Worm (Caenorhabditis elegans) whole organism, L2 larva: ENCODE data around the gene mdt-17.
"Not testable (repeated sequence)": the region's sequence is repeated elsewhere in the genome, so short reads cannot be mapped to it uniquely, and the experiment has no call there.

Source experiments
- C34F6.9 ChIP-seq: fragments of 150-350 bp; optimal IDR thresholded peaks from 2 replicates; lab custom pipeline; 2014; ENCODE audit warnings: missing biosample characterization, missing genetic modification characterization
- F13H6.1 ChIP-seq: sonication (generic microtip); optimal IDR thresholded peaks from 2 replicates; lab custom pipeline; 2016; ENCODE audit warnings: missing genetic modification characterization, missing compliant biosample characterization
- ZK546.5 ChIP-seq: sonication (generic microtip); optimal IDR thresholded peaks from 2 replicates; lab custom pipeline; 2017; ENCODE audit warnings: missing biosample characterization, missing genetic modification characterization
- alr-1 ChIP-seq: fragments of 150-350 bp; optimal IDR thresholded peaks from 2 replicates; lab custom pipeline; 2014; ENCODE audit warnings: missing biosample characterization, missing genetic modification characterization
- aly-2 ChIP-seq: fragments of 150-350 bp; optimal IDR thresholded peaks from 2 replicates; lab custom pipeline; 2014; ENCODE audit warnings: missing biosample characterization, missing genetic modification characterization
- blmp-1 ChIP-seq: sonication (generic microtip); optimal IDR thresholded peaks from 2 replicates; lab custom pipeline; 2017; ENCODE audit warnings: missing genetic modification characterization, mild to moderate bottlenecking, missing compliant biosample characterization, antibody characterized with exemption, moderate library complexity; ENCODE audit not compliant: insufficient read depth
- ceh-82 ChIP-seq: fragments of 150-350 bp; optimal IDR thresholded peaks from 2 replicates; lab custom pipeline; 2014; ENCODE audit warnings: missing biosample characterization, missing genetic modification characterization
- crh-2 ChIP-seq: sonication (generic microtip); optimal IDR thresholded peaks from 2 replicates; lab custom pipeline; 2017; ENCODE audit warnings: missing biosample characterization, missing genetic modification characterization
- elt-1 ChIP-seq: fragments of 150-350 bp; optimal IDR thresholded peaks from 2 replicates; lab custom pipeline; 2014; ENCODE audit warnings: missing biosample characterization, missing genetic modification characterization
- elt-3 ChIP-seq: sonication (generic microtip); optimal IDR thresholded peaks from 2 replicates; lab custom pipeline; 2017; ENCODE audit warnings: missing biosample characterization, missing genetic modification characterization
- fos-1 ChIP-seq: fragments of 150-350 bp; optimal IDR thresholded peaks from 2 replicates; lab custom pipeline; 2014; ENCODE audit warnings: missing biosample characterization, missing genetic modification characterization
- gmeb-1 ChIP-seq: fragments of 150-350 bp; optimal IDR thresholded peaks from 2 replicates; lab custom pipeline; 2014; ENCODE audit warnings: missing biosample characterization, missing genetic modification characterization
- lin-11 ChIP-seq: fragments of 150-350 bp; sonication (generic microtip); optimal IDR thresholded peaks from 2 replicates; lab custom pipeline; 2014; ENCODE audit warnings: missing biosample characterization, missing genetic modification characterization, inconsistent platforms, mixed read lengths
- lin-13 ChIP-seq: fragments of 150-350 bp; optimal IDR thresholded peaks from 2 replicates; lab custom pipeline; 2014; ENCODE audit warnings: missing biosample characterization, missing genetic modification reagents, missing genetic modification characterization
- lin-39 ChIP-seq: fragments of 150-350 bp; optimal IDR thresholded peaks from 2 replicates; lab custom pipeline; 2014; ENCODE audit warnings: missing biosample characterization, missing genetic modification reagents, missing genetic modification characterization
- lsy-2 ChIP-seq, 2 experiments: fragments of 150-350 bp in 1 of 2; sonication (generic microtip) in 1 of 2; optimal IDR thresholded peaks; 2 replicates each; lab custom pipeline; 2014 to 2017; ENCODE audit warnings: missing biosample characterization in 2 of 2, missing genetic modification characterization in 2 of 2
- mbf-1 ChIP-seq: sonication (generic microtip); optimal IDR thresholded peaks from 2 replicates; lab custom pipeline; 2017; ENCODE audit warnings: missing biosample characterization, missing genetic modification characterization
- mdl-1 ChIP-seq, 2 experiments: fragments of 150-350 bp in 1 of 2; sonication (generic microtip) in 1 of 2; optimal IDR thresholded peaks; 2 replicates each; lab custom pipeline; 2017; ENCODE audit warnings: missing biosample characterization in 2 of 2, missing genetic modification characterization in 2 of 2
- nhr-11 ChIP-seq: fragments of 150-350 bp; optimal IDR thresholded peaks from 2 replicates; lab custom pipeline; 2014; ENCODE audit warnings: missing biosample characterization, missing genetic modification characterization
- nhr-12 ChIP-seq: fragments of 150-350 bp; optimal IDR thresholded peaks from 2 replicates; lab custom pipeline; 2014; ENCODE audit warnings: missing biosample characterization, missing genetic modification characterization
- nhr-129 ChIP-seq: fragments of 150-350 bp; optimal IDR thresholded peaks from 2 replicates; lab custom pipeline; 2014; ENCODE audit warnings: missing biosample characterization, missing genetic modification characterization
- nhr-23 ChIP-seq: fragments of 150-350 bp; optimal IDR thresholded peaks from 2 replicates; lab custom pipeline; 2014; ENCODE audit warnings: missing biosample characterization, missing genetic modification reagents, missing genetic modification characterization
- nhr-25 ChIP-seq: fragments of 150-350 bp; sonication (generic microtip); optimal IDR thresholded peaks from 3 replicates; lab custom pipeline; 2014; ENCODE audit warnings: missing biosample characterization, missing genetic modification characterization
- nhr-6 ChIP-seq: fragments of 150-350 bp; optimal IDR thresholded peaks from 2 replicates; lab custom pipeline; 2014; ENCODE audit warnings: missing biosample characterization, missing genetic modification characterization
- nhr-77 ChIP-seq: fragments of 150-350 bp; optimal IDR thresholded peaks from 2 replicates; lab custom pipeline; 2014; ENCODE audit warnings: missing biosample characterization, missing genetic modification characterization
- peb-1 ChIP-seq: fragments of 150-350 bp; optimal IDR thresholded peaks from 2 replicates; lab custom pipeline; 2014; ENCODE audit warnings: missing biosample characterization, missing genetic modification characterization
- sem-4 ChIP-seq: fragments of 150-350 bp; optimal IDR thresholded peaks from 2 replicates; lab custom pipeline; 2014; ENCODE audit warnings: missing biosample characterization, missing genetic modification reagents, missing genetic modification characterization
- skn-1 ChIP-seq: sonication (generic microtip); optimal IDR thresholded peaks from 2 replicates; lab custom pipeline; 2017; ENCODE audit warnings: missing biosample characterization, missing genetic modification characterization
- sma-9 ChIP-seq, 2 experiments: fragments of 150-350 bp in 1 of 2; sonication (generic microtip) in 1 of 2; optimal IDR thresholded peaks; 2 replicates each; lab custom pipeline; 2014 to 2016; ENCODE audit warnings: missing genetic modification characterization in 2 of 2, mild to moderate bottlenecking in 1 of 2, missing biosample characterization in 1 of 2, missing compliant biosample characterization in 1 of 2, missing genetic modification reagents in 1 of 2, moderate library complexity in 1 of 2
- unc-39 ChIP-seq: fragments of 150-350 bp; optimal IDR thresholded peaks from 2 replicates; lab custom pipeline; 2014; ENCODE audit warnings: missing biosample characterization, missing genetic modification characterization
- unc-55 ChIP-seq: fragments of 150-350 bp; sonication (generic microtip); optimal IDR thresholded peaks from 3 replicates; lab custom pipeline; 2014; ENCODE audit warnings: missing biosample characterization, missing genetic modification reagents, missing genetic modification characterization
- ztf-1 ChIP-seq: fragments of 200-800 bp; sonication (Bioruptor generic); conservative IDR thresholded peaks from 2 replicates; pipeline ENCODE4 v1.3.6; 2022; ENCODE audit warnings: missing genetic modification characterization, missing compliant biosample characterization
- ztf-11 ChIP-seq: sonication (generic microtip); optimal IDR thresholded peaks from 2 replicates; lab custom pipeline; 2017; ENCODE audit warnings: missing biosample characterization, missing genetic modification characterization

The mdt-17 gene

DNA sequence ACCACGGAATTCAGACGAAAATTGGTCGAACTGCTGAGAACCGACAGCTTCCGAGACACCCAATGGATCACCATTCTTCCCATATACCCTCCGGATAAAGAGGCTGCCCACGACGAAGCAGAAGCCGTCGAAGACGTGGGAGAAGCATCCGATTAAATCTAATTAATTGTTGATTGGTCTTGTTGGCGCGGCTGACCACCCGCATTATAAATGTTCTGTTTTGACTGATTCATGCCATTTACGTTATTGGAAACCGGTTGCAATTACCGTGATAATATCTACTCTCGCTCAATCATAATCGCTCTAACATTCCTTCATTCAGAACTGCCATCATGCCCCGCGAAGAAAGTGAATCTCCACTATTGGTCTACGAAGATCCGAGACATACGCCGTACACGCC, 36.2 kb upstream of the mdt-17 start, which contains the start of gene ZC15.3:
ZC15.3 (plus strand) TSS at position 301 of the 400 bp plus-strand sequence.
- not testable (repeated sequence) for TF ChIP-seq unc-55 (GFP tag; lab: Kevin White, UChicago); ceh-82; peb-1 (tag; lab: Kevin White, UChicago)
- TF ChIP-seq, all 48 proteins: peak for 0; not testable (repeated sequence) for 48

DNA sequence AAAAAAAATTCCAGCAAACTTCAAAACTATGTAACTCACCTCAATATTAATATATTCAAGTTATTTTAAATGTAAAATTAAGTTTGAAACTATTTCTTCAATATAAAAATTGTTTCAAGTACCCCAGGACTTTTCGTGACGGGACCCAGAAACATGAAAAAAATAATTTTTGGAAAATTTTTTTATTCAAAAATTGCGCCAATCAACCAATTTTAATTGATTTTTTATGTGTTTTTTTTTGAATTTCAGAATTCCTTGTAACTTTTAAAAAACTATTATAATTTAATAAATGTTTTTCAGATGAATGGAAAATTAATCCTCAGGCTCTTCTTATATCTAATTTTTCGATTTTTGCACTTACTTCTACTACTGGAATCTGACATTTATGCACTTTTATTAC, 30.6 kb upstream of the mdt-17 start, which contains the start of gene ZC15.5:
ZC15.5 (plus strand) TSS at position 301 of the 400 bp plus-strand sequence.
- TF ChIP-seq lin-13 = no peak
- no peak for TF ChIP-seq elt-1 (tag; lab: Kevin White, UChicago)
- no peak for TF ChIP-seq nhr-12 (tag; lab: Kevin White, UChicago)
- no peak for TF ChIP-seq C34F6.9

DNA sequence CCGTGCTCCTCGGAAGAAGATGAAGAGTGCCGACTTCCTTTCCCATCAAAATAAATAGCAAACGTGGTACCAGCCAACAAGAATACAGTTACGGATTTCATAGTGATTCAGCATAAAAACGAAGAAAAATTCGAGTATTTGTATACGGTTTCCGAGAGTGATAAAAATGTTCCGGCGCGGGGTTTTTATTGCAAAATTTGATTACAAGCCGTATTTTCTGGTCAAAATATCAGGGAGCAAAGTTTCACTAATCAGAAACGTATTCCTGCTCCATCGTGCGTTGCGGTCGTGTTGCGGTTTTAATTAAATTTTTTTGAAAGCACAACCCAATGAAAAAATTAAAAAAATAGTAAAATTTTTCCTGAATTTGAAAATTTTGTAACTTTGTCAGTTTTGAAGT, 27.3 kb upstream of the mdt-17 start, which contains the start of gene clec-261:
clec-261 (minus strand) TSS at position 101 of the 400 bp plus-strand sequence.
- no peak for TF ChIP-seq lin-13
- no peak for TF ChIP-seq aly-2
- no peak for TF ChIP-seq lin-39
- TF ChIP-seq unc-55 (GFP tag; lab: Kevin White, UChicago) = no peak
- TF ChIP-seq crh-2 (tag; lab: Kevin White, UChicago) = no peak
- TF ChIP-seq ceh-82 = no peak

DNA sequence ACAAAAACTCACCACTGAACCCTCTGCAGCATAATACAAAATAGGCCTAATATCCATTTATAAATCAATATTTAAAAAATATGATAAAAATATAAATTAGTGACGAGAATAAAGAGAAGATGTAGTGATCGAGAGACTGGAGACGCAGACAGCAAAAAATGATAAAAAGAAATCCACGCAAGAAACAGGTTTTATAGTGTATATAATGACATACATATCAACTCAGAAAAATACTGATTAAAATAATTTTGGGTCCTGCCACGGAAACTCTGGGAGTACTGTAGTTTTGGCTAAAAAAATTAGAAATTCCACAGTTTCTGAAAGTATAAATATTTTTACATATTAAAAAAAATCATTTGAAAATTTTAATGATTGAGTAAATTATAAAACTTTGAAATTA, 22.3 kb upstream of the mdt-17 start, which contains the start of gene mlt-4:
mlt-4 (minus strand) TSS at position 101 of the 400 bp plus-strand sequence.
- TF ChIP-seq fos-1 (tag; lab: Kevin White, UChicago) (no peak), lsy-2 (tag; optimal IDR thresholded peaks at IDR 0.05; lab: Kevin White, UChicago) (no peak), nhr-23 (tag; lab: Kevin White, UChicago) (no peak), nhr-25 (no peak), lin-11 (tag; lab: Kevin White, UChicago) (no peak), nhr-77 (no peak), ztf-11 (no peak), skn-1 (no peak), ztf-1 (GFP tag; lab: Robert Waterston, UW) (no peak), aly-2 (no peak), lin-13 (no peak), nhr-11 (no peak), blmp-1 (tag; lab: Kevin White, UChicago) (no peak), sem-4 (tag; lab: Kevin White, UChicago) (no peak)

DNA sequence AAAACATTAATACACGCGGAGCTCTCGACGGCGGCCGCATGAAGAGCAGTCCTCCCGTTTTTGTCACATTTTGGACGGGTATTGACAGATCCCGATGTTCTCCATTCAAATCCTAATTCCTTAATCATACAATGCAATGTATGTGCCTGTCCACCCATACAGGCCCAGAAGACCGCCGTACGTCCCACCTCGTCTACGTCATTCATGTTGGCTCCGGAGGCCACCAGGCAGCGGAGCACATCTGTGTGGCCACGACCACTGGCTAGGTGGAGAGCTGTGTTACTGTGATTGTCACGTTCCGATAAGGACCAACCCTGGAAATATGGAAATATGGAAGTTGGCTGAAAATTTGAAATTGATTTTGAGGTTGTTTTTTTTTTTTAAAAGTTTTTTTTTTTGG, 15.8 kb upstream of the mdt-17 start:
- TF ChIP-seq nhr-6 (tag; lab: Kevin White, UChicago) = no peak
- TF ChIP-seq, all 48 proteins: peak for 0

DNA sequence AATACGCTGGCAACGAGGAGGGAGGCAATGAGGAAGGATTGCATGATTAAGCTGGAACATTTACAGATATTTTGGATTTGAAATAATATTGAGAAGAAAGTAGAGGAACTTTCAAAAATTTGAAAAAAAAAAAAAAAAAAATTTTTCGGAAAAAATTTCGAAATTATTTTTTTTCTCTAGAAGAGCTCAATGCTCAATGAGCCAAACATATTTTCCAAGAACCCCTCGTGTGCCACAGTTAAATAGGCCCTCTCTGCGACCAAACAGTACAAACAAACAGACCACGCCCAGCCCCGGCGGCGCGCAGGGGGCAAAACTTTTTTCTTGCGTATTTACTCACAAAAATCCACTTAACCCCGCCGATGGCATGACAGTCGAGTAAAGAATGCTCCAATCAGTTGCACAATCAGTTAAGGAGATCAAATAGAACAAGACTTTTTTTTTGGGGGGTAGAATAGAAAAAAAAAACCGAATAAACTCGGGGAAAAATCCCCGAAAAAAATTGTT, 12.8 kb upstream of the mdt-17 start, which contains the start of gene pqn-94:
pqn-94 (minus strand) TSS at position 51 of the 507 bp plus-strand sequence.
- TF ChIP-seq ZK546.5 (tag; lab: Kevin White, UChicago) (no peak), F13H6.1 (tag; lab: Kevin White, UChicago) (peak; percentile 75)

DNA sequence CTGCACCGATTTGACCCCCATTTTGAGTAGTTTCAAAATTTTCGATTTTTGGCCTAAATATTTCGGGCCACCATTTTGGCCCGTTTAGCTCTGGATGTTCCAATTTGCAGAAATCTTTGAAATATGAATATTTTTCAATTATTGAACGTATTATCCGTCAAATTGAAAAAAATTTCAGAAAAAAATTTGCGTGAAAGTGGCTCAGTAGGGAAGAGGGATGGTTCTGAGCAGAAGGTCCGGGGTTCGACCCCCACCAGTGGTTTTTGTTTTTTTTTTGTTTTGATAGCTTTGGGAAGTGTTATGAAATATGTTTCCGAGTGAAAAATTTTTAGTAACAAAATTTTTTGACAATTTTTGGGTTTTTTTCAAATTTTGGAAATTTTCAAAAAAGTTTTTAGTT, 12.3 kb upstream of the mdt-17 start:
- TF ChIP-seq fos-1 (tag; lab: Kevin White, UChicago) (no peak), lin-13 (no peak), mdl-1 (tag; optimal IDR thresholded peaks at IDR 0.05; lab: Kevin White, UChicago) (no peak), ceh-82 (no peak), elt-3 (no peak), nhr-129 (tag; lab: Kevin White, UChicago) (no peak), unc-39 (tag; lab: Kevin White, UChicago) (no peak), skn-1 (no peak), lin-39 (no peak), nhr-6 (tag; lab: Kevin White, UChicago) (no peak), alr-1 (tag; lab: Kevin White, UChicago) (no peak), mbf-1 (tag; lab: Kevin White, UChicago) (no peak), C34F6.9 (no peak), gmeb-1 (tag; lab: Kevin White, UChicago) (no peak), sma-9 (GFP tag; optimal IDR thresholded peaks at IDR 0.05; lab: Kevin White, UChicago) (no peak), sma-9 (tag; optimal IDR thresholded peaks at IDR 0.05; lab: Kevin White, UChicago) (no peak), nhr-11 (no peak), ztf-11 (no peak)
- TF ChIP-seq, all 48 proteins: peak for 0
